Fruit fly (Drosophila melanogaster) whole organism, embryonic: Measurements from ENCODE around the gene Kdm5.

Source experiments
- CG10543 ChIP-seq: fragments of 200-800 bp; sonication (Bioruptor generic); optimal IDR thresholded peaks from 3 replicates; lab custom pipeline; 2017; ENCODE audit warnings: missing biosample characterization, mild to moderate bottlenecking, missing genetic modification characterization, moderate library complexity
- CG10979 ChIP-seq: fragments of 200-800 bp; sonication (Bioruptor generic); optimal IDR thresholded peaks from 2 replicates; lab custom pipeline; 2018; ENCODE audit warnings: missing biosample characterization, mild to moderate bottlenecking, missing genetic modification characterization, moderate library complexity
- CG11247 ChIP-seq: fragments of 200-800 bp; sonication (Bioruptor generic); IDR thresholded peaks from 2 replicates; pipeline ENCODE4 v1.3.6; 2022; ENCODE audit warnings: missing biosample characterization, missing genetic modification characterization
- CG14014 ChIP-seq: fragments of 200-800 bp; sonication (Bioruptor generic); IDR thresholded peaks from 2 replicates; pipeline ENCODE4 v1.3.6; 2022; ENCODE audit warnings: missing biosample characterization, missing genetic modification characterization
- CG14441 ChIP-seq: fragments of 200-800 bp; sonication (Bioruptor generic); IDR thresholded peaks from 2 replicates; pipeline ENCODE4 v1.3.6; 2022; ENCODE audit warnings: missing biosample characterization, missing genetic modification characterization
- CG1529 ChIP-seq: fragments of 200-800 bp; sonication (Bioruptor generic); optimal IDR thresholded peaks from 3 replicates; lab custom pipeline; 2018; ENCODE audit warnings: missing biosample characterization, missing genetic modification characterization
- CG15601 ChIP-seq: fragments of 200-800 bp; sonication (Bioruptor generic); optimal IDR thresholded peaks from 3 replicates; lab custom pipeline; 2019; ENCODE audit warnings: missing biosample characterization, mild to moderate bottlenecking, missing genetic modification characterization, moderate library complexity
- CG17385 ChIP-seq: fragments of 200-800 bp; sonication (Bioruptor generic); optimal IDR thresholded peaks from 3 replicates; lab custom pipeline; 2018; ENCODE audit warnings: missing biosample characterization, mild to moderate bottlenecking, missing genetic modification characterization
- CG17829 ChIP-seq: fragments of 200-800 bp; optimal IDR thresholded peaks from 2 replicates; lab custom pipeline; 2019; ENCODE audit warnings: missing biosample characterization, mild to moderate bottlenecking, missing genetic modification characterization, moderate library complexity
- CG18619 ChIP-seq: fragments of 200-800 bp; sonication (Bioruptor generic); optimal IDR thresholded peaks from 3 replicates; lab custom pipeline; 2017; ENCODE audit warnings: missing biosample characterization, mild to moderate bottlenecking, missing genetic modification characterization
- CG2116 ChIP-seq: fragments of 200-800 bp; sonication (Bioruptor generic); optimal IDR thresholded peaks from 3 replicates; lab custom pipeline; 2018; ENCODE audit warnings: missing biosample characterization, mild to moderate bottlenecking, missing genetic modification characterization
- CG30020 ChIP-seq: fragments of 200-800 bp; optimal IDR thresholded peaks from 2 replicates; lab custom pipeline; 2019; ENCODE audit warnings: missing biosample characterization, mild to moderate bottlenecking, missing genetic modification characterization, moderate library complexity
- CG31224 ChIP-seq: fragments of 200-800 bp; sonication (Bioruptor generic); IDR thresholded peaks from 2 replicates; pipeline ENCODE4 v1.3.6; 2022; ENCODE audit warnings: missing biosample characterization, missing genetic modification characterization
- CG3726 ChIP-seq: fragments of 200-800 bp; sonication (Bioruptor generic); IDR thresholded peaks from 3 replicates; pipeline ENCODE4, ENCODE4 v1.3.6; 2022; ENCODE audit warnings: missing biosample characterization, missing genetic modification characterization
- CG4404 ChIP-seq: fragments of 200-800 bp; sonication (Bioruptor generic); IDR thresholded peaks from 2 replicates; pipeline ENCODE4 v1.3.6; 2022; ENCODE audit warnings: missing biosample characterization, missing genetic modification characterization
- CG7357 ChIP-seq: fragments of 200-800 bp; sonication (Bioruptor generic); IDR thresholded peaks from 3 replicates; pipeline ENCODE4 v1.3.6; 2022; ENCODE audit warnings: missing biosample characterization, missing genetic modification characterization
- CG7928 ChIP-seq: fragments of 200-800 bp; sonication (Bioruptor generic); optimal IDR thresholded peaks from 2 replicates; lab custom pipeline; 2017; ENCODE audit warnings: missing biosample characterization, mild to moderate bottlenecking, missing genetic modification characterization
- CG8359 ChIP-seq: fragments of 200-800 bp; sonication (Bioruptor generic); optimal IDR thresholded peaks from 2 replicates; lab custom pipeline; 2017; ENCODE audit warnings: missing biosample characterization, mild to moderate bottlenecking, missing genetic modification characterization, borderline replicate concordance
- CG9727 ChIP-seq: fragments of 200-800 bp; sonication (Bioruptor generic); optimal IDR thresholded peaks from 3 replicates; lab custom pipeline; 2017; ENCODE audit warnings: missing biosample characterization, mild to moderate bottlenecking, missing genetic modification characterization
- CG9797 ChIP-seq: fragments of 200-800 bp; sonication (Bioruptor generic); optimal IDR thresholded peaks from 3 replicates; lab custom pipeline; 2018; ENCODE audit warnings: missing biosample characterization, mild to moderate bottlenecking, missing genetic modification characterization
- CG9932 ChIP-seq: fragments of 200-800 bp; sonication (Bioruptor generic); IDR thresholded peaks from 2 replicates; pipeline ENCODE4 v1.3.6; 2022; ENCODE audit warnings: missing biosample characterization, missing genetic modification characterization
- D19A ChIP-seq: fragments of 200-800 bp; optimal IDR thresholded peaks from 3 replicates; lab custom pipeline; 2019; ENCODE audit warnings: missing biosample characterization, mild to moderate bottlenecking, missing genetic modification characterization, moderate library complexity
- ERR ChIP-seq: fragments of 200-800 bp; sonication (Bioruptor generic); optimal IDR thresholded peaks from 2 replicates; lab custom pipeline; 2016; ENCODE audit warnings: missing biosample characterization, missing genetic modification characterization
- H15 ChIP-seq: fragments of 200-800 bp; sonication (Bioruptor generic); IDR thresholded peaks from 3 replicates; pipeline ENCODE4 v1.3.6; 2022; ENCODE audit warnings: missing biosample characterization, missing genetic modification characterization
- H2.0 ChIP-seq: fragments of 200-800 bp; sonication (Bioruptor generic); IDR thresholded peaks from 2 replicates; pipeline ENCODE4 v1.3.6; 2022; ENCODE audit warnings: missing biosample characterization, missing genetic modification characterization
- Hmr ChIP-seq: fragments of 200-800 bp; sonication (Bioruptor generic); optimal IDR thresholded peaks from 3 replicates; lab custom pipeline; 2017; ENCODE audit warnings: mild to moderate bottlenecking, missing biosample characterization, missing genetic modification reagents, missing genetic modification characterization
- Lpt ChIP-seq: fragments of >200 bp; optimal IDR thresholded peaks from 2 replicates; lab custom pipeline; 2018; ENCODE audit warnings: missing biosample characterization, missing genetic modification characterization
- NC2β ChIP-seq: fragments of 200-800 bp; sonication (Bioruptor generic); optimal IDR thresholded peaks from 2 replicates; lab custom pipeline; 2016; ENCODE audit warnings: missing biosample characterization, missing genetic modification characterization
- Nf-YC ChIP-seq: fragments of 200-800 bp; optimal IDR thresholded peaks from 3 replicates; lab custom pipeline; 2019; ENCODE audit warnings: missing biosample characterization, mild to moderate bottlenecking, missing genetic modification characterization, moderate library complexity
- ash1 ChIP-seq: fragments of 200-800 bp; sonication (Bioruptor generic); optimal IDR thresholded peaks from 2 replicates; lab custom pipeline; 2018; ENCODE audit warnings: missing biosample characterization, mild to moderate bottlenecking, missing genetic modification characterization
- bcd ChIP-seq: fragments of 200-800 bp; sonication (Bioruptor generic); optimal IDR thresholded peaks from 2 replicates; lab custom pipeline; 2017; ENCODE audit warnings: missing biosample characterization, mild to moderate bottlenecking, missing genetic modification characterization
- cas ChIP-seq: fragments of 200-800 bp; sonication (Bioruptor generic); IDR thresholded peaks from 2 replicates; pipeline ENCODE4 v1.3.6; 2022; ENCODE audit warnings: missing biosample characterization, missing genetic modification characterization
- crol ChIP-seq: fragments of 200-800 bp; sonication (Bioruptor generic); IDR thresholded peaks from 2 replicates; pipeline ENCODE4 v1.3.6; 2022; ENCODE audit warnings: missing biosample characterization, missing genetic modification characterization
- dpn ChIP-seq, 2 experiments: fragments of 200-800 bp; sonication (Bioruptor generic); optimal IDR thresholded peaks; 3 replicates each; lab custom pipeline; 2016; ENCODE audit warnings: missing biosample characterization in 2 of 2, missing genetic modification characterization in 2 of 2
- en ChIP-seq: fragments of 200-800 bp; sonication (Bioruptor generic); optimal IDR thresholded peaks from 2 replicates; lab custom pipeline; 2016; ENCODE audit warnings: missing biosample characterization, missing genetic modification characterization
- ewg ChIP-seq: fragments of 200-800 bp; sonication (Bioruptor generic); optimal IDR thresholded peaks from 3 replicates; lab custom pipeline; 2017; ENCODE audit warnings: mild to moderate bottlenecking, missing biosample characterization, missing genetic modification reagents, missing genetic modification characterization
- fd102C ChIP-seq: fragments of 200-800 bp; sonication (Bioruptor generic); optimal IDR thresholded peaks from 2 replicates; lab custom pipeline; 2018; ENCODE audit warnings: missing biosample characterization, mild to moderate bottlenecking, missing genetic modification characterization, moderate library complexity
- fd64A ChIP-seq: fragments of 200-800 bp; sonication (Bioruptor generic); optimal IDR thresholded peaks from 3 replicates; lab custom pipeline; 2018; ENCODE audit warnings: missing biosample characterization, mild to moderate bottlenecking, missing genetic modification characterization
- gt ChIP-seq: fragments of 200-800 bp; sonication (Bioruptor generic); IDR thresholded peaks from 2 replicates; pipeline ENCODE4 v1.3.6; 2022; ENCODE audit warnings: missing biosample characterization, missing genetic modification characterization
- her ChIP-seq: fragments of 200-800 bp; sonication (Bioruptor generic); optimal IDR thresholded peaks from 2 replicates; lab custom pipeline; 2016; ENCODE audit warnings: missing biosample characterization, missing genetic modification characterization
- hth ChIP-seq: fragments of >200 bp; optimal IDR thresholded peaks from 2 replicates; lab custom pipeline; 2017; ENCODE audit warnings: inconsistent platforms
- kay ChIP-seq: fragments of 200-800 bp; sonication (Bioruptor generic); optimal IDR thresholded peaks from 2 replicates; lab custom pipeline; 2016; ENCODE audit warnings: missing biosample characterization, missing genetic modification characterization
- lbe ChIP-seq: fragments of 200-800 bp; sonication (Bioruptor generic); optimal IDR thresholded peaks from 2 replicates; lab custom pipeline; 2016; ENCODE audit warnings: missing biosample characterization, mild to moderate bottlenecking, missing genetic modification characterization
- p53 ChIP-seq: fragments of 200-800 bp; sonication (Bioruptor generic); optimal IDR thresholded peaks from 2 replicates; lab custom pipeline; 2016; ENCODE audit warnings: missing biosample characterization, missing genetic modification characterization
- pho ChIP-seq: fragments of 200-800 bp; sonication (Bioruptor generic); optimal IDR thresholded peaks from 2 replicates; lab custom pipeline; 2016; ENCODE audit warnings: missing biosample characterization, missing genetic modification characterization
- pros ChIP-seq: fragments of 200-800 bp; sonication (Bioruptor generic); optimal IDR thresholded peaks from 3 replicates; lab custom pipeline; 2019; ENCODE audit warnings: missing biosample characterization, mild to moderate bottlenecking, missing genetic modification characterization, moderate library complexity
- sd ChIP-seq: fragments of 200-800 bp; sonication (Bioruptor generic); optimal IDR thresholded peaks from 3 replicates; lab custom pipeline; 2018; ENCODE audit warnings: missing biosample characterization, mild to moderate bottlenecking, missing genetic modification characterization, moderate library complexity
- sens ChIP-seq: fragments of 200-800 bp; sonication (Bioruptor generic); peaks from one replicate; lab custom pipeline; 2016; ENCODE audit warnings: missing biosample characterization, missing genetic modification characterization
- sna ChIP-seq: fragments of 200-800 bp; sonication (Bioruptor generic); IDR thresholded peaks from 2 replicates; pipeline ENCODE4 v1.3.6; 2022; ENCODE audit warnings: missing biosample characterization, missing genetic modification characterization; ENCODE audit not compliant: partially characterized antibody
- stwl ChIP-seq: fragments of 200-800 bp; sonication (Bioruptor generic); optimal IDR thresholded peaks from 3 replicates; lab custom pipeline; 2018; ENCODE audit warnings: missing biosample characterization, mild to moderate bottlenecking, missing genetic modification characterization, moderate library complexity
- tx ChIP-seq: fragments of 200-800 bp; sonication (Bioruptor generic); optimal IDR thresholded peaks from 2 replicates; lab custom pipeline; 2016; ENCODE audit warnings: missing biosample characterization, missing genetic modification characterization
- vvl ChIP-seq: fragments of 200-800 bp; sonication (Bioruptor generic); IDR thresholded peaks from 2 replicates; pipeline ENCODE4 v1.3.6; 2022; ENCODE audit warnings: missing biosample characterization, missing genetic modification characterization
- wek ChIP-seq: fragments of 200-800 bp; sonication (Bioruptor generic); optimal IDR thresholded peaks from 3 replicates; lab custom pipeline; 2018; ENCODE audit warnings: missing biosample characterization, mild to moderate bottlenecking, missing genetic modification characterization, moderate library complexity

The Kdm5 gene

DNA sequence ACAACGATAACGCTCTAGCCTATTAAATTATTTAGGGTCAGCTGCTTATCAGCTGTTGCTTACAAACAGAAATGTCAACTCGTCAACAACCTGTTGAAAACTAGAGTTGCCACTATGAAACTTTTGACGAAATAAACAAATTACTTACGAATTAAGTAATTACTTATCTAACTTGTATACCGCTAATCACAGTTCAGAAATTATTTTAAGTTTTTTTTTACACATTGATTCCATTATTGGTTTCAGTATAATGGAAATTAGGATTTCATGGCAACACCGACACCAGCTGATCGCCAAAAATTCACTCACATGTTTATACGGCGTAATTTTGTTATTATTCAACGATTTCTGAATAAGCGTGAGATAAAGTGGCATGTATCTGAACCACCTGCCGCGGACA is 38.5 kb upstream of the Kdm5 start, which contains the start of the genes CG9117 and CG31643 (continued):
- TF ChIP-seq CG18619: no peak
- TF ChIP-seq hth: no peak
- TF ChIP-seq her (GFP tag; lab: Kevin White, UChicago): no peak
- TF ChIP-seq bcd (GFP tag; lab: Kevin White, UChicago): peak; percentile 46
- TF ChIP-seq cas (GFP tag; lab: Robert Waterston, UW): no peak
- peak; percentile 58 for TF ChIP-seq tx
- peak; percentile 28 for TF ChIP-seq ewg (GFP tag; lab: Kevin White, UChicago)
- no peak for TF ChIP-seq H2.0 (GFP tag; lab: Robert Waterston, UW)
- TF ChIP-seq NC2β: peak; percentile 32
- TF ChIP-seq CG2116 (GFP tag; lab: Kevin White, UChicago): peak; percentile 57
- TF ChIP-seq CG17829: peak; percentile 20
- TF ChIP-seq pho (GFP tag; lab: Kevin White, UChicago): peak; percentile 47
- no peak for TF ChIP-seq CG4404 (GFP tag; lab: Robert Waterston, UW)
- no peak for TF ChIP-seq Lpt (GFP tag; lab: Kevin White, UChicago)
- TF ChIP-seq sens (GFP tag; lab: Kevin White, UChicago): peak; percentile 97
- no peak for TF ChIP-seq H15 (GFP tag; lab: Robert Waterston, UW)
- TF ChIP-seq CG10979 (tag; lab: Kevin White, UChicago): peak; percentile 25
- TF ChIP-seq CG3726 (GFP tag; lab: Robert Waterston, UW): no peak
- peak; percentile 55 for TF ChIP-seq lbe
- TF ChIP-seq vvl: peak; percentile 31; the same call in 1 of the 2 replicates
- no peak for TF ChIP-seq gt
- TF ChIP-seq CG7928 (GFP tag; lab: Kevin White, UChicago): peak; percentile 23
- TF ChIP-seq CG8359 (GFP tag; lab: Kevin White, UChicago): no peak
- TF ChIP-seq dpn (GFP tag; optimal IDR thresholded peaks at IDR 0.05; lab: Kevin White, UChicago): peak; percentile 60 to 61
- peak; percentile 69 for TF ChIP-seq CG15601 (tag; lab: Kevin White, UChicago)
- TF ChIP-seq fd102C: no peak
- peak; percentile 51 for TF ChIP-seq CG9727 (GFP tag; lab: Kevin White, UChicago)
- TF ChIP-seq CG1529 (GFP tag; lab: Kevin White, UChicago): no peak
- no peak for TF ChIP-seq Nf-YC (tag; lab: Kevin White, UChicago)
- TF ChIP-seq ash1 (GFP tag; lab: Kevin White, UChicago): no peak
- TF ChIP-seq fd64A (GFP tag; lab: Kevin White, UChicago): no peak
- TF ChIP-seq sna (GFP tag; lab: Robert Waterston, UW): no peak
- no peak for TF ChIP-seq CG11247
- no peak for TF ChIP-seq CG31224 (GFP tag; lab: Robert Waterston, UW)
- TF ChIP-seq en (GFP tag; lab: Kevin White, UChicago): no peak
- TF ChIP-seq ERR (GFP tag; lab: Kevin White, UChicago): no peak
- TF ChIP-seq crol (GFP tag; lab: Robert Waterston, UW): no peak
- TF ChIP-seq CG17385: no peak
- peak; percentile 33 for TF ChIP-seq kay (GFP tag; lab: Kevin White, UChicago)
- TF ChIP-seq CG9932: peak; percentile 60
- peak; percentile 54 for TF ChIP-seq stwl (tag; lab: Kevin White, UChicago)
- no peak for TF ChIP-seq sd (tag; lab: Kevin White, UChicago)
- TF ChIP-seq CG9797: no peak
- peak; percentile 8 for TF ChIP-seq CG30020 (tag; lab: Kevin White, UChicago)
- TF ChIP-seq pros: no peak
- no peak for TF ChIP-seq p53 (GFP tag; lab: Kevin White, UChicago)
- TF ChIP-seq Hmr (GFP tag; lab: Kevin White, UChicago): no peak
- no peak for TF ChIP-seq D19A (tag; lab: Kevin White, UChicago)
- peak; percentile 29; the same call in 1 of the 2 replicates for TF ChIP-seq CG14441 (GFP tag; lab: Robert Waterston, UW)
- no peak for TF ChIP-seq CG14014 (GFP tag; lab: Robert Waterston, UW)
- no peak for TF ChIP-seq wek (GFP tag; lab: Kevin White, UChicago)
- no peak for TF ChIP-seq CG10543 (GFP tag; lab: Kevin White, UChicago)
- TF ChIP-seq CG7357 (GFP tag; lab: Robert Waterston, UW): no peak
